Fruit fly (Drosophila melanogaster): ENCODE measurements around the gene futsch.

Gene futsch

dm6 chrX:1411225-1411932 is 2.5 kb downstream of the futsch start (continued):
- TF ChIP-seq CG6854 (GFP tag; optimal IDR thresholded peaks at IDR 0.05) (no peak), Adf1 (GFP tag; IDR thresholded peaks at IDR 0.05) (peak; percentile 71), CG13894 (tag; optimal IDR thresholded peaks at IDR 0.05) (peak; percentile 63), CG8290 (GFP tag; optimal IDR thresholded peaks at IDR 0.05) (no peak), CG8290 (tag; optimal IDR thresholded peaks at IDR 0.05) (peak in 1 of 2 experiments; percentile 56), CG10431 (GFP tag; optimal IDR thresholded peaks at IDR 0.05) (no peak), nom (GFP tag; optimal IDR thresholded peaks at IDR 0.05) (peak; percentile 15), CG18599 (GFP tag; optimal IDR thresholded peaks at IDR 0.05) (peak; percentile 53), Deaf1 (tag; optimal IDR thresholded peaks at IDR 0.05) (peak; percentile 96), stc (GFP tag; IDR thresholded peaks at IDR 0.05) (no peak), Myb (GFP tag; optimal IDR thresholded peaks at IDR 0.05) (no peak), Ssrp (tag; optimal IDR thresholded peaks at IDR 0.05) (no peak), ewg (GFP tag; optimal IDR thresholded peaks at IDR 0.05) (peak; percentile 26), btn (GFP tag; optimal IDR thresholded peaks at IDR 0.05) (no peak), CG30431 (GFP tag; optimal IDR thresholded peaks at IDR 0.05) (no peak), sens (GFP tag) (peak; percentile 23), knrl (GFP tag; IDR thresholded peaks at IDR 0.05; ENCODE audit: partially characterized antibody) (no peak), CG17802 (tag; optimal IDR thresholded peaks at IDR 0.05) (no peak), tna (GFP tag; IDR thresholded peaks at IDR 0.05; ENCODE audit: partially characterized antibody) (no peak), zfh1 (GFP tag; IDR thresholded peaks at IDR 0.05) (no peak), tin (GFP tag; optimal IDR thresholded peaks at IDR 0.05) (no peak), Meics (GFP tag; optimal IDR thresholded peaks at IDR 0.05) (peak; percentile 1), row (GFP tag; IDR thresholded peaks at IDR 0.05) (peak; percentile 41; the same call in 2 of the 3 replicates), CG10543 (GFP tag; optimal IDR thresholded peaks at IDR 0.05) (peak; percentile 28), Asciz (GFP tag; optimal IDR thresholded peaks at IDR 0.05) (no peak)

- TF ChIP-seq lilli (GFP tag; optimal IDR thresholded peaks at IDR 0.05) = no peak
- peak; percentile 75 for TF ChIP-seq Hr39 (optimal IDR thresholded peaks at IDR 0.05)
- TF ChIP-seq ERR (GFP tag; optimal IDR thresholded peaks at IDR 0.05) = no peak
- no peak for TF ChIP-seq tup (GFP tag; optimal IDR thresholded peaks at IDR 0.05)
- no peak for TF ChIP-seq CG1233 (GFP tag; optimal IDR thresholded peaks at IDR 0.05)
- TF ChIP-seq gt (GFP tag; IDR thresholded peaks at IDR 0.05) = no peak
- no peak for TF ChIP-seq CG10462 (GFP tag; optimal IDR thresholded peaks at IDR 0.05)
- no peak for TF ChIP-seq nerfin-2 (GFP tag; IDR thresholded peaks at IDR 0.05; ENCODE audit: partially characterized antibody)
These were observed 5.4 kb downstream of the futsch start for dm6 chrX:1414269-1414668.

- TF ChIP-seq CG15696 (tag; optimal IDR thresholded peaks at IDR 0.05) (no peak), CG10274 (GFP tag; optimal IDR thresholded peaks at IDR 0.05) (no peak), Hr3 (GFP tag; optimal IDR thresholded peaks at IDR 0.05) (no peak), CG11695 (GFP tag; IDR thresholded peaks at IDR 0.05) (no peak), Kr (GFP tag; optimal IDR thresholded peaks at IDR 0.05) (no peak), Adf1 (GFP tag; IDR thresholded peaks at IDR 0.05) (no peak), Sox100B (GFP tag; optimal IDR thresholded peaks at IDR 0.05) (no peak), CG10267 (tag; optimal IDR thresholded peaks at IDR 0.05) (no peak), CG10431 (GFP tag; optimal IDR thresholded peaks at IDR 0.05) (no peak), CG1602 (GFP tag; optimal IDR thresholded peaks at IDR 0.05) (no peak), cas (GFP tag; IDR thresholded peaks at IDR 0.05) (no peak), CG30403 (GFP tag; optimal IDR thresholded peaks at IDR 0.05) (no peak), Blimp-1 (GFP tag; optimal IDR thresholded peaks at IDR 0.05) (no peak), unc-4 (GFP tag; IDR thresholded peaks at IDR 0.05; ENCODE audit: partially characterized antibody) (no peak), Doc3 (GFP tag; IDR thresholded peaks at IDR 0.05; ENCODE audit: partially characterized antibody) (no peak), NK7.1 (GFP tag; optimal IDR thresholded peaks at IDR 0.05) (no peak)
These were observed 43.3 kb downstream of the futsch start, which contains the start of gene Gr2a for dm6 chrX:1452130-1452529. Gene Gr2a, plus strand, starts transcription at chrX:1452430.

All from whole organism, embryonic.